Worm (Caenorhabditis elegans): ENCODE data around the gene R08B4.3.

DNA sequence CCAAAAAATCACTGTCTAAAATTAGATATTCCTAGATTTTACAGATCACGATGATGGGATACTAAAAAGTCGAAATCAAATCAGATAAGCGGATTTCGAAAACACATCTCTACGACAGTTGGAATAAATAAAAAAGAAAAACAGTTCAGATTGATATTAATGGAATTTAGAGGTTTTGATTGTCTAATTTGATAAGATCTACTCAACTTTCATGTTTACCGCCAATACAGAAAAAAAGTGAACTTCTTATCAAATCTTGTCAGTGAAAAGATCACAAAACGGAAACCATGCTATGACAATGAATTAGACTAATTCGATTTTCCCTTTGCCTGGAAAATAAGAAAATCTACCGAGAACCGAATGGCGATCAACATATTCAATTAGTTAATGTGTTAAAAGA is 5.5 kb upstream of the R08B4.3 start:
- TF ChIP-seq dmd-8 (GFP tag; IDR thresholded peaks at IDR 0.05), result no peak
- no peak for TF ChIP-seq fkh-10 (GFP tag; optimal IDR thresholded peaks at IDR 0.05)
- no peak for TF ChIP-seq dmd-9 (GFP tag; IDR thresholded peaks at IDR 0.05)
- TF ChIP-seq pqm-1 (tag; optimal IDR thresholded peaks at IDR 0.05), result no peak
- TF ChIP-seq unc-130 (GFP tag; optimal IDR thresholded peaks at IDR 0.05), result no peak
- TF ChIP-seq unc-39 (tag; optimal IDR thresholded peaks at IDR 0.05), result no peak
- no peak for TF ChIP-seq ama-1 (optimal IDR thresholded peaks at IDR 0.05)
- no peak for TF ChIP-seq daf-19 (GFP tag; conservative IDR thresholded peaks at IDR 0.05)
- TF ChIP-seq nhr-25 (tag; optimal IDR thresholded peaks at IDR 0.05; ENCODE audit: borderline replicate concordance, insufficient read depth), result no peak

Measured in whole organism, L4 larva.